Worm (Caenorhabditis elegans) whole organism, young adult: ENCODE data around the gene C46C2.2.
"Not testable (repeated sequence)": the region's sequence is repeated elsewhere in the genome, so short reads cannot be mapped to it uniquely, and the experiment has no call there.

ENCODE experiments used
- B0019.2 ChIP-seq: fragments of 200-800 bp; sonication (Bioruptor generic); conservative IDR thresholded peaks from 2 replicates; pipeline ENCODE4 v1.3.6; 2022; ENCODE audit warnings: missing genetic modification reagents, missing genetic modification characterization, missing compliant biosample characterization
- B0336.3 ChIP-seq: fragments of 200-800 bp; sonication (Bioruptor generic); IDR thresholded peaks from 2 replicates; pipeline ENCODE4 v1.3.6; 2022; ENCODE audit warnings: missing genetic modification characterization, missing compliant biosample characterization
- C06A6.2 ChIP-seq: fragments of 200-800 bp; sonication (Bioruptor generic); conservative IDR thresholded peaks from 2 replicates; pipeline ENCODE4 v1.3.6; 2022; ENCODE audit warnings: missing genetic modification characterization, missing compliant biosample characterization
- C17E4.6 ChIP-seq: fragments of 200-800 bp; sonication (Bioruptor generic); IDR thresholded peaks from 2 replicates; pipeline ENCODE4 v1.3.6; 2022; ENCODE audit warnings: missing genetic modification reagents, missing genetic modification characterization, missing compliant biosample characterization
- F37B4.10 ChIP-seq: fragments of 200-800 bp; sonication (Bioruptor generic); IDR thresholded peaks from 2 replicates; pipeline ENCODE4 v1.3.6; 2022; ENCODE audit warnings: missing genetic modification characterization, missing compliant biosample characterization
- F39B2.1 ChIP-seq: fragments of 200-800 bp; sonication (Bioruptor generic); IDR thresholded peaks from 2 replicates; pipeline ENCODE4 v1.3.6; 2022; ENCODE audit warnings: missing genetic modification reagents, missing genetic modification characterization, missing compliant biosample characterization
- K11D2.4 ChIP-seq: fragments of 200-800 bp; sonication (Bioruptor generic); IDR thresholded peaks from 2 replicates; pipeline ENCODE4 v1.3.6; 2022; ENCODE audit warnings: missing genetic modification reagents, missing genetic modification characterization, missing compliant biosample characterization
- Y53F4B.3 ChIP-seq: fragments of 200-800 bp; sonication (Bioruptor generic); IDR thresholded peaks from 2 replicates; pipeline ENCODE4 v1.3.6; 2022; ENCODE audit warnings: missing genetic modification reagents, missing genetic modification characterization, missing compliant biosample characterization
- Y53G8AR.9 ChIP-seq: fragments of 200-800 bp; sonication (Bioruptor generic); conservative IDR thresholded peaks from 2 replicates; pipeline ENCODE4 v1.3.6; 2022; ENCODE audit warnings: missing genetic modification reagents, missing genetic modification characterization, missing compliant biosample characterization
- Y56A3A.18 ChIP-seq: fragments of 200-800 bp; sonication (Bioruptor generic); IDR thresholded peaks from 2 replicates; pipeline ENCODE4 v1.3.6; 2022; ENCODE audit warnings: missing genetic modification reagents, missing genetic modification characterization, missing compliant biosample characterization
- Y67H2A.10 ChIP-seq: fragments of 200-800 bp; sonication (Bioruptor generic); conservative IDR thresholded peaks from 2 replicates; pipeline ENCODE4 v1.3.6; 2022; ENCODE audit warnings: missing genetic modification reagents, missing genetic modification characterization, missing compliant biosample characterization
- Y79H2A.3 ChIP-seq: fragments of 200-800 bp; sonication (Bioruptor generic); conservative IDR thresholded peaks from 2 replicates; pipeline ENCODE4 v1.3.6; 2022; ENCODE audit warnings: missing genetic modification reagents, missing genetic modification characterization, missing compliant biosample characterization
- aptf-2 ChIP-seq: fragments of 200-800 bp; sonication (Bioruptor generic); conservative IDR thresholded peaks from 2 replicates; pipeline ENCODE4 v1.3.6; 2022; ENCODE audit warnings: missing genetic modification reagents, missing genetic modification characterization, missing compliant biosample characterization
- aptf-3 ChIP-seq: fragments of 200-800 bp; sonication (Bioruptor generic); IDR thresholded peaks from 2 replicates; pipeline ENCODE4 v1.3.6; 2022; ENCODE audit warnings: missing genetic modification characterization, missing compliant biosample characterization
- atf-7 ChIP-seq: sonication (generic microtip); optimal IDR thresholded peaks from 2 replicates; lab custom pipeline; 2017; ENCODE audit warnings: mild to moderate bottlenecking, missing genetic modification characterization, missing compliant biosample characterization
- attf-6 ChIP-seq: fragments of 200-800 bp; sonication (Bioruptor generic); IDR thresholded peaks from 2 replicates; pipeline ENCODE4 v1.3.6; 2022; ENCODE audit warnings: missing genetic modification reagents, missing genetic modification characterization, missing compliant biosample characterization
- bed-1 ChIP-seq: fragments of 200-800 bp; sonication (Bioruptor generic); IDR thresholded peaks from 2 replicates; pipeline ENCODE4 v1.3.6; 2022; ENCODE audit warnings: missing genetic modification reagents, missing genetic modification characterization, missing compliant biosample characterization
- cebp-2 ChIP-seq: fragments of 200-800 bp; sonication (Bioruptor generic); IDR thresholded peaks from 2 replicates; pipeline ENCODE4 v1.3.6; 2022; ENCODE audit warnings: missing genetic modification characterization, missing compliant biosample characterization
- ceh-100 ChIP-seq: fragments of 200-800 bp; sonication (Bioruptor generic); IDR thresholded peaks from 2 replicates; pipeline ENCODE4 v1.3.6; 2022; ENCODE audit warnings: missing genetic modification reagents, missing genetic modification characterization, missing compliant biosample characterization
- ceh-27 ChIP-seq: fragments of 200-800 bp; sonication (Bioruptor generic); optimal IDR thresholded peaks from 2 replicates; lab custom pipeline; 2018; ENCODE audit warnings: mild to moderate bottlenecking, missing genetic modification characterization, moderate library complexity, missing compliant biosample characterization
- ceh-40 ChIP-seq: fragments of 200-800 bp; sonication (Bioruptor generic); IDR thresholded peaks from 2 replicates; pipeline ENCODE4 v1.3.6; 2022; ENCODE audit warnings: missing genetic modification characterization, missing compliant biosample characterization
- ceh-58 ChIP-seq: fragments of 200-800 bp; sonication (Bioruptor generic); IDR thresholded peaks from 2 replicates; pipeline ENCODE4 v1.3.6; 2022; ENCODE audit warnings: missing genetic modification characterization, missing compliant biosample characterization
- ceh-91 ChIP-seq: fragments of 200-800 bp; sonication (Bioruptor generic); IDR thresholded peaks from 2 replicates; pipeline ENCODE4 v1.3.6; 2022; ENCODE audit warnings: missing genetic modification reagents, missing genetic modification characterization, missing compliant biosample characterization
- dox-1 ChIP-seq: fragments of 200-800 bp; sonication (Bioruptor generic); IDR thresholded peaks from 2 replicates; pipeline ENCODE4 v1.3.6; 2022; ENCODE audit warnings: missing genetic modification reagents, missing genetic modification characterization, missing compliant biosample characterization
- efl-1 ChIP-seq: fragments of 150-350 bp; optimal IDR thresholded peaks from 2 replicates; lab custom pipeline; 2014; ENCODE audit warnings: missing biosample characterization, missing genetic modification reagents, missing genetic modification characterization
- egl-44 ChIP-seq: fragments of 200-800 bp; sonication (Bioruptor generic); IDR thresholded peaks from 2 replicates; pipeline ENCODE4 v1.3.6; 2022; ENCODE audit warnings: missing genetic modification reagents, missing genetic modification characterization, missing compliant biosample characterization
- hmg-1.2 ChIP-seq: fragments of 200-800 bp; sonication (Bioruptor generic); IDR thresholded peaks from 2 replicates; pipeline ENCODE4 v1.3.6; 2022; ENCODE audit warnings: missing genetic modification reagents, missing genetic modification characterization, missing compliant biosample characterization
- hmg-20 ChIP-seq: fragments of 200-800 bp; sonication (Bioruptor generic); IDR thresholded peaks from 2 replicates; pipeline ENCODE4 v1.3.6; 2022; ENCODE audit warnings: missing genetic modification reagents, missing genetic modification characterization, missing compliant biosample characterization
- hsf-1 ChIP-seq: fragments of 200-800 bp; sonication (Bioruptor generic); IDR thresholded peaks from 2 replicates; pipeline ENCODE4 v1.3.6; 2022; ENCODE audit warnings: missing genetic modification reagents, missing genetic modification characterization, missing compliant biosample characterization
- let-526 ChIP-seq: fragments of 200-800 bp; sonication (Bioruptor generic); IDR thresholded peaks from 2 replicates; pipeline ENCODE4 v1.3.6; 2022; ENCODE audit warnings: missing genetic modification reagents, missing genetic modification characterization, missing compliant biosample characterization
- lin-26 ChIP-seq: fragments of 200-800 bp; sonication (Bioruptor generic); IDR thresholded peaks from 2 replicates; pipeline ENCODE4 v1.3.6; 2022; ENCODE audit warnings: missing genetic modification reagents, missing genetic modification characterization, missing compliant biosample characterization
- lin-35 ChIP-seq, 3 experiments: fragments of 150-350 bp in 2 of 3; sonication (generic microtip) in 1 of 3; optimal IDR thresholded peaks; 2 replicates each; lab custom pipeline; 2014 to 2018; ENCODE audit warnings: missing biosample characterization in 3 of 3, missing genetic modification characterization in 3 of 3, missing genetic modification reagents in 3 of 3
- madf-3 ChIP-seq: fragments of 200-800 bp; sonication (Bioruptor generic); IDR thresholded peaks from 2 replicates; pipeline ENCODE4 v1.3.6; 2022; ENCODE audit warnings: missing genetic modification reagents, missing genetic modification characterization, missing compliant biosample characterization
- madf-8 ChIP-seq: fragments of 200-800 bp; sonication (Bioruptor generic); conservative IDR thresholded peaks from 2 replicates; pipeline ENCODE4 v1.3.6; 2022; ENCODE audit warnings: missing genetic modification reagents, missing genetic modification characterization, missing compliant biosample characterization
- mcd-1 ChIP-seq: fragments of 200-800 bp; sonication (Bioruptor generic); IDR thresholded peaks from 2 replicates; pipeline ENCODE4 v1.3.6; 2022; ENCODE audit warnings: missing genetic modification reagents, missing genetic modification characterization, missing compliant biosample characterization
- nfya-2 ChIP-seq: fragments of 200-800 bp; sonication (Bioruptor generic); IDR thresholded peaks from 2 replicates; pipeline ENCODE4 v1.3.6; 2022; ENCODE audit warnings: missing genetic modification reagents, missing genetic modification characterization, missing compliant biosample characterization
- pbrm-1 ChIP-seq: fragments of 200-800 bp; sonication (Bioruptor generic); IDR thresholded peaks from 2 replicates; pipeline ENCODE4 v1.3.6; 2022; ENCODE audit warnings: missing genetic modification reagents, missing genetic modification characterization, missing compliant biosample characterization
- rcor-1 ChIP-seq: fragments of 200-800 bp; sonication (Bioruptor generic); IDR thresholded peaks from 2 replicates; pipeline ENCODE4 v1.3.6; 2022; ENCODE audit warnings: missing genetic modification reagents, missing genetic modification characterization, missing compliant biosample characterization
- rec-8 ChIP-seq, 2 experiments: sonication (generic microtip); optimal IDR thresholded peaks; 2 replicates each; lab custom pipeline; 2016; ENCODE audit warnings: mild to moderate bottlenecking in 2 of 2, missing genetic modification characterization in 2 of 2, missing genetic modification reagents in 2 of 2, missing genotype in 2 of 2, missing biosample characterization in 1 of 2, missing compliant biosample characterization in 1 of 2, moderate library complexity in 1 of 2
- repo-1 ChIP-seq: sonication (generic microtip); optimal IDR thresholded peaks from 2 replicates; lab custom pipeline; 2017; ENCODE audit warnings: mild to moderate bottlenecking, missing genetic modification characterization, missing compliant biosample characterization
- snpc-3.4 ChIP-seq: sonication (generic microtip); optimal IDR thresholded peaks from 2 replicates; lab custom pipeline; 2017; ENCODE audit warnings: missing genetic modification characterization, mild to moderate bottlenecking, missing compliant biosample characterization, antibody characterized with exemption, moderate library complexity, missing genotype, missing genetic modification reagents
- snpc-4 ChIP-seq, 5 experiments: fragments of 150-350 bp in 1 of 5; sonication (generic microtip) in 4 of 5; optimal IDR thresholded peaks; 2 replicates each; lab custom pipeline; 2014 to 2018; ENCODE audit warnings: missing genetic modification characterization in 5 of 5, missing biosample characterization in 3 of 5, antibody characterized with exemption in 2 of 5, mild to moderate bottlenecking in 2 of 5, missing compliant biosample characterization in 2 of 5, missing genotype in 2 of 5, moderate library complexity in 2 of 5, missing genetic modification reagents in 1 of 5
- tlf-1 ChIP-seq: fragments of 200-800 bp; sonication (Bioruptor generic); optimal IDR thresholded peaks from 2 replicates; lab custom pipeline; 2018; ENCODE audit warnings: mild to moderate bottlenecking, missing genetic modification characterization, missing compliant biosample characterization
- unc-130 ChIP-seq: sonication (generic microtip); optimal IDR thresholded peaks from 2 replicates; lab custom pipeline; 2016; ENCODE audit warnings: missing genetic modification reagents, missing genetic modification characterization, missing compliant biosample characterization
- xnd-1 ChIP-seq: sonication (generic microtip); optimal IDR thresholded peaks from 2 replicates; lab custom pipeline; 2016; ENCODE audit warnings: missing genotype, missing genetic modification reagents, missing genetic modification characterization, missing compliant biosample characterization
- ztf-25 ChIP-seq: fragments of 200-800 bp; sonication (Bioruptor generic); IDR thresholded peaks from 2 replicates; pipeline ENCODE4 v1.3.6; 2022; ENCODE audit warnings: missing genetic modification reagents, missing genetic modification characterization, missing compliant biosample characterization

C46C2.2 gene

ce11 chrIV:9196023-9196636 is 21.4 kb upstream of the C46C2.2 start (continued):
- peak; percentile 95 for TF ChIP-seq Y53F4B.3 (GFP tag; lab: Robert Waterston, UW)
- peak; percentile 96 for TF ChIP-seq hsf-1 (GFP tag; lab: Robert Waterston, UW)
- TF ChIP-seq rec-8 (tag; optimal IDR thresholded peaks at IDR 0.05; lab: Kevin White, UChicago): peak in 1 of 2 experiments; percentile 32
- TF ChIP-seq F37B4.10: peak; percentile 99
- TF ChIP-seq egl-44: peak; percentile 97
- TF ChIP-seq aptf-2 (GFP tag; lab: Robert Waterston, UW): peak; percentile 96
- peak; percentile 95 for TF ChIP-seq cebp-2
- TF ChIP-seq tlf-1: peak; percentile 86
- peak; percentile 90 for TF ChIP-seq ceh-40 (GFP tag; lab: Robert Waterston, UW)
- TF ChIP-seq rcor-1: peak; percentile 99
- not testable (repeated sequence) for TF ChIP-seq snpc-4 (GFP tag; optimal IDR thresholded peaks at IDR 0.05; lab: Kevin White, UChicago)
- peak in 2 of 4 experiments; percentile 71 for TF ChIP-seq snpc-4 (tag; optimal IDR thresholded peaks at IDR 0.05; lab: Kevin White, UChicago)
- TF ChIP-seq madf-8: peak; percentile 98
- TF ChIP-seq attf-6 (GFP tag; lab: Robert Waterston, UW): peak; percentile 96
- TF ChIP-seq dox-1: peak; percentile 100
- TF ChIP-seq Y56A3A.18 (GFP tag; lab: Robert Waterston, UW): peak; percentile 97
- TF ChIP-seq F39B2.1 (GFP tag; lab: Robert Waterston, UW): peak; percentile 96
- TF ChIP-seq madf-3: peak; percentile 98
- peak; percentile 100 for TF ChIP-seq C17E4.6 (GFP tag; lab: Robert Waterston, UW)
- peak; percentile 100 for TF ChIP-seq hmg-1.2 (GFP tag; lab: Robert Waterston, UW)
- TF ChIP-seq ceh-27 (GFP tag; lab: Kevin White, UChicago): peak; percentile 16
- peak; percentile 56 for TF ChIP-seq unc-130 (GFP tag; lab: Kevin White, UChicago)
- TF ChIP-seq B0019.2 (GFP tag; lab: Robert Waterston, UW): peak; percentile 100
- 0 out of 2 replicates have a peak, but pooled peaks have one; percentile 81 for TF ChIP-seq nfya-2 (GFP tag; lab: Robert Waterston, UW)
- peak; percentile 86 for TF ChIP-seq xnd-1 (tag; lab: Kevin White, UChicago)
- peak; percentile 53 for TF ChIP-seq snpc-3.4 (tag; lab: Kevin White, UChicago)
- TF ChIP-seq efl-1 (GFP tag; lab: Kevin White, UChicago): peak; percentile 39
- peak; percentile 93 for TF ChIP-seq ceh-100 (GFP tag; lab: Robert Waterston, UW)
- TF ChIP-seq B0336.3: 0 out of 2 replicates have a peak, but pooled peaks have one; percentile 35
- TF ChIP-seq Y67H2A.10 (GFP tag; lab: Robert Waterston, UW): peak; percentile 95
- peak; percentile 99 for TF ChIP-seq Y79H2A.3 (GFP tag; lab: Robert Waterston, UW)
- peak in 2 of 3 experiments; percentile 14 for TF ChIP-seq lin-35 (GFP tag; optimal IDR thresholded peaks at IDR 0.05; lab: Kevin White, UChicago)
- TF ChIP-seq let-526: peak; percentile 94
- TF ChIP-seq ztf-25 (GFP tag; lab: Robert Waterston, UW): peak; percentile 99
- peak; percentile 95 for TF ChIP-seq K11D2.4 (GFP tag; lab: Robert Waterston, UW)
- TF ChIP-seq ceh-91 (GFP tag; lab: Robert Waterston, UW): peak; percentile 100
- TF ChIP-seq bed-1 (GFP tag; lab: Robert Waterston, UW): peak; percentile 97
- peak; percentile 99 for TF ChIP-seq pbrm-1 (GFP tag; lab: Robert Waterston, UW)
- TF ChIP-seq mcd-1: peak; percentile 98
- 0 out of 2 replicates have a peak, but pooled peaks have one; percentile 9 for TF ChIP-seq ceh-58 (GFP tag; lab: Robert Waterston, UW)
- peak; percentile 92 for TF ChIP-seq C06A6.2 (GFP tag; lab: Robert Waterston, UW)
- peak; percentile 99 for TF ChIP-seq Y53G8AR.9 (GFP tag; lab: Robert Waterston, UW)
- peak; percentile 27 for TF ChIP-seq repo-1 (tag; lab: Kevin White, UChicago)
- peak; percentile 17 for TF ChIP-seq atf-7 (tag; lab: Kevin White, UChicago)
- TF ChIP-seq hmg-20 (GFP tag; lab: Robert Waterston, UW): peak; percentile 95
- peak; percentile 98 for TF ChIP-seq lin-26 (GFP tag; lab: Robert Waterston, UW)
- TF ChIP-seq aptf-3: peak; percentile 89
